Fruit fly (Drosophila melanogaster) whole organism, embryonic: ENCODE measurements around the gene CG42579.

Source experiments
- Atf3 ChIP-seq: fragments of 200-800 bp; sonication (Bioruptor generic); optimal IDR thresholded peaks from 3 replicates; lab custom pipeline; 2016; ENCODE audit warnings: missing biosample characterization, missing genetic modification characterization
- B-H1 ChIP-seq: fragments of 200-800 bp; sonication (Bioruptor generic); IDR thresholded peaks from 3 replicates; pipeline ENCODE4 v1.3.6; 2022; ENCODE audit warnings: missing biosample characterization, missing genetic modification characterization
- CG10959 ChIP-seq: fragments of 200-800 bp; sonication (Bioruptor generic); IDR thresholded peaks from 2 replicates; pipeline ENCODE4 v1.3.6; 2022; ENCODE audit warnings: missing biosample characterization, missing genetic modification characterization
- CG11093 ChIP-seq: fragments of 200-800 bp; sonication (Bioruptor generic); IDR thresholded peaks from 3 replicates; pipeline ENCODE4 v1.3.6; 2022; ENCODE audit warnings: missing biosample characterization, missing genetic modification characterization
- CG12071 ChIP-seq: fragments of 200-800 bp; sonication (Bioruptor generic); optimal IDR thresholded peaks from 3 replicates; lab custom pipeline; 2018; ENCODE audit warnings: missing biosample characterization, mild to moderate bottlenecking, missing genetic modification characterization
- CG12769 ChIP-seq: fragments of 200-800 bp; sonication (Bioruptor generic); optimal IDR thresholded peaks from 2 replicates; lab custom pipeline; 2019; ENCODE audit warnings: missing biosample characterization, mild to moderate bottlenecking, missing genetic modification characterization, moderate library complexity
- CG12942 ChIP-seq: fragments of 200-800 bp; sonication (Bioruptor generic); optimal IDR thresholded peaks from 3 replicates; lab custom pipeline; 2016; ENCODE audit warnings: missing biosample characterization, missing genetic modification characterization
- CG14014 ChIP-seq: fragments of 200-800 bp; sonication (Bioruptor generic); IDR thresholded peaks from 2 replicates; pipeline ENCODE4 v1.3.6; 2022; ENCODE audit warnings: missing biosample characterization, missing genetic modification characterization
- CG14441 ChIP-seq: fragments of 200-800 bp; sonication (Bioruptor generic); IDR thresholded peaks from 2 replicates; pipeline ENCODE4 v1.3.6; 2022; ENCODE audit warnings: missing biosample characterization, missing genetic modification characterization
- CG14965 ChIP-seq: fragments of 200-800 bp; sonication (Bioruptor generic); optimal IDR thresholded peaks from 2 replicates; lab custom pipeline; 2016; ENCODE audit warnings: missing biosample characterization, missing genetic modification characterization, borderline replicate concordance
- CG16779 ChIP-seq: fragments of 200-800 bp; sonication (Bioruptor generic); IDR thresholded peaks from 2 replicates; pipeline ENCODE4 v1.3.6; 2022; ENCODE audit warnings: missing biosample characterization, missing genetic modification characterization
- CG17328 ChIP-seq: fragments of 200-800 bp; sonication (Bioruptor generic); IDR thresholded peaks from 2 replicates; pipeline ENCODE4 v1.3.6; 2022; ENCODE audit warnings: missing biosample characterization, missing genetic modification characterization
- CG17359 ChIP-seq: fragments of 200-800 bp; sonication (Bioruptor generic); optimal IDR thresholded peaks from 3 replicates; lab custom pipeline; 2018; ENCODE audit warnings: missing biosample characterization, mild to moderate bottlenecking, missing genetic modification characterization, moderate library complexity
- CG17829 ChIP-seq: fragments of 200-800 bp; optimal IDR thresholded peaks from 2 replicates; lab custom pipeline; 2019; ENCODE audit warnings: missing biosample characterization, mild to moderate bottlenecking, missing genetic modification characterization, moderate library complexity
- CG3281 ChIP-seq: fragments of 200-800 bp; sonication (Bioruptor generic); optimal IDR thresholded peaks from 3 replicates; lab custom pipeline; 2017; ENCODE audit warnings: missing biosample characterization, mild to moderate bottlenecking, missing genetic modification characterization
- CG33557 ChIP-seq: fragments of 200-800 bp; sonication (Bioruptor generic); optimal IDR thresholded peaks from 2 replicates; lab custom pipeline; 2019; ENCODE audit warnings: missing biosample characterization, mild to moderate bottlenecking, missing genetic modification characterization, moderate library complexity
- CG34376 ChIP-seq: fragments of 200-800 bp; sonication (Bioruptor generic); optimal IDR thresholded peaks from 2 replicates; lab custom pipeline; 2018; ENCODE audit warnings: missing biosample characterization, mild to moderate bottlenecking, missing genetic modification characterization
- CG3847 ChIP-seq: fragments of 200-800 bp; sonication (Bioruptor generic); IDR thresholded peaks from 2 replicates; pipeline ENCODE4 v1.3.6; 2022; ENCODE audit warnings: missing biosample characterization, missing genetic modification characterization
- CG4282 ChIP-seq: fragments of 200-800 bp; sonication (Bioruptor generic); optimal IDR thresholded peaks from 2 replicates; lab custom pipeline; 2016; ENCODE audit warnings: missing biosample characterization, missing genetic modification characterization
- CG4404 ChIP-seq: fragments of 200-800 bp; sonication (Bioruptor generic); IDR thresholded peaks from 2 replicates; pipeline ENCODE4 v1.3.6; 2022; ENCODE audit warnings: missing biosample characterization, missing genetic modification characterization
- CG5245 ChIP-seq: fragments of 200-800 bp; sonication (Bioruptor generic); optimal IDR thresholded peaks from 3 replicates; lab custom pipeline; 2016; ENCODE audit warnings: missing biosample characterization, missing genetic modification characterization
- CG7786 ChIP-seq: fragments of 200-800 bp; sonication (Bioruptor generic); optimal IDR thresholded peaks from 2 replicates; lab custom pipeline; 2016; ENCODE audit warnings: missing biosample characterization, missing genetic modification characterization
- CG9817 ChIP-seq: fragments of 200-800 bp; sonication (Bioruptor generic); optimal IDR thresholded peaks from 2 replicates; lab custom pipeline; 2018; ENCODE audit warnings: missing biosample characterization, mild to moderate bottlenecking, missing genetic modification characterization, moderate library complexity
- Chrac-16 ChIP-seq: fragments of 200-800 bp; sonication (Bioruptor generic); optimal IDR thresholded peaks from 3 replicates; lab custom pipeline; 2016; ENCODE audit warnings: missing biosample characterization, missing genetic modification characterization
- Deaf1 ChIP-seq: fragments of 200-800 bp; optimal IDR thresholded peaks from 3 replicates; lab custom pipeline; 2019; ENCODE audit warnings: missing biosample characterization, mild to moderate bottlenecking, missing genetic modification characterization, moderate library complexity
- Fer2 ChIP-seq: fragments of 200-800 bp; sonication (Bioruptor generic); optimal IDR thresholded peaks from 2 replicates; lab custom pipeline; 2018; ENCODE audit warnings: missing biosample characterization, mild to moderate bottlenecking, missing genetic modification characterization, moderate library complexity
- Hr51 ChIP-seq, 2 experiments: fragments of 200-800 bp; sonication (Bioruptor generic); optimal IDR thresholded peaks; 2 replicates in 1 of 2; 3 replicates in 1 of 2; lab custom pipeline; 2016 to 2018; ENCODE audit warnings: missing biosample characterization in 2 of 2, missing genetic modification characterization in 2 of 2, mild to moderate bottlenecking in 1 of 2, moderate library complexity in 1 of 2
- Hsf ChIP-seq: fragments of 200-800 bp; sonication (Bioruptor generic); optimal IDR thresholded peaks from 3 replicates; lab custom pipeline; 2016; ENCODE audit warnings: missing biosample characterization, missing genetic modification characterization
- Kr ChIP-seq: fragments of 200-800 bp; sonication (Bioruptor generic); optimal IDR thresholded peaks from 2 replicates; lab custom pipeline; 2017; ENCODE audit warnings: missing biosample characterization, mild to moderate bottlenecking, missing genetic modification characterization
- MESR4 ChIP-seq: fragments of 200-800 bp; sonication (Bioruptor generic); optimal IDR thresholded peaks from 2 replicates; lab custom pipeline; 2018; ENCODE audit warnings: missing biosample characterization, mild to moderate bottlenecking, missing genetic modification characterization, moderate library complexity
- MTF-1 ChIP-seq: fragments of 200-800 bp; sonication (Bioruptor generic); optimal IDR thresholded peaks from 2 replicates; lab custom pipeline; 2018; ENCODE audit warnings: missing biosample characterization, mild to moderate bottlenecking, missing genetic modification characterization, borderline replicate concordance
- Mes4 ChIP-seq: fragments of 200-800 bp; sonication (Bioruptor generic); optimal IDR thresholded peaks from 2 replicates; lab custom pipeline; 2016; ENCODE audit warnings: missing biosample characterization, missing genetic modification characterization
- Oaz ChIP-seq: fragments of 200-800 bp; sonication (Bioruptor generic); IDR thresholded peaks from 2 replicates; pipeline ENCODE4 v1.3.6; 2022; ENCODE audit warnings: missing biosample characterization, missing genetic modification characterization
- Spps ChIP-seq: fragments of 200-800 bp; sonication (Bioruptor generic); optimal IDR thresholded peaks from 2 replicates; lab custom pipeline; 2018; ENCODE audit warnings: missing biosample characterization, mild to moderate bottlenecking, missing genetic modification characterization
- Taf1 ChIP-seq: fragments of 200-800 bp; sonication (Bioruptor generic); IDR thresholded peaks from 2 replicates; pipeline ENCODE4 v1.3.6; 2022; ENCODE audit warnings: missing biosample characterization, missing genetic modification characterization
- Tbp ChIP-seq: fragments of >200 bp; optimal IDR thresholded peaks from 2 replicates; lab custom pipeline; 2018; ENCODE audit warnings: missing biosample characterization, missing genetic modification characterization
- YL-1 ChIP-seq: fragments of 200-800 bp; sonication (Bioruptor generic); optimal IDR thresholded peaks from 3 replicates; lab custom pipeline; 2017; ENCODE audit warnings: missing biosample characterization, mild to moderate bottlenecking, missing genetic modification characterization
- ac ChIP-seq: fragments of 200-800 bp; sonication (Bioruptor generic); optimal IDR thresholded peaks from 3 replicates; lab custom pipeline; 2017; ENCODE audit warnings: missing biosample characterization, mild to moderate bottlenecking, missing genetic modification characterization
- bcd ChIP-seq: fragments of 200-800 bp; sonication (Bioruptor generic); optimal IDR thresholded peaks from 2 replicates; lab custom pipeline; 2017; ENCODE audit warnings: missing biosample characterization, mild to moderate bottlenecking, missing genetic modification characterization
- hb ChIP-seq: fragments of 200-800 bp; sonication (Bioruptor generic); IDR thresholded peaks from 3 replicates; pipeline ENCODE4 v1.3.6; 2022; ENCODE audit warnings: missing biosample characterization, missing genetic modification characterization; ENCODE audit not compliant: partially characterized antibody
- jing ChIP-seq: fragments of 200-800 bp; sonication (Bioruptor generic); optimal IDR thresholded peaks from 2 replicates; lab custom pipeline; 2018; ENCODE audit warnings: missing biosample characterization, mild to moderate bottlenecking, missing genetic modification characterization
- knrl ChIP-seq: fragments of 200-800 bp; sonication (Bioruptor generic); IDR thresholded peaks from 3 replicates; pipeline ENCODE4 v1.3.6; 2022; ENCODE audit warnings: missing biosample characterization, missing genetic modification characterization; ENCODE audit not compliant: partially characterized antibody
- mam ChIP-seq: fragments of 200-800 bp; sonication (Bioruptor generic); optimal IDR thresholded peaks from 3 replicates; lab custom pipeline; 2016; ENCODE audit warnings: missing biosample characterization, missing genetic modification characterization
- pzg ChIP-seq: fragments of 200-800 bp; sonication (Bioruptor generic); optimal IDR thresholded peaks from 3 replicates; lab custom pipeline; 2018; ENCODE audit warnings: missing biosample characterization, mild to moderate bottlenecking, missing genetic modification characterization, moderate library complexity
- ranshi ChIP-seq: fragments of 200-800 bp; sonication (Bioruptor generic); IDR thresholded peaks from 2 replicates; pipeline ENCODE4 v1.3.6; 2022; ENCODE audit warnings: missing biosample characterization, missing genetic modification characterization
- sug ChIP-seq: fragments of 200-800 bp; optimal IDR thresholded peaks from 2 replicates; lab custom pipeline; 2019; ENCODE audit warnings: missing biosample characterization, mild to moderate bottlenecking, missing genetic modification characterization, moderate library complexity
- tio ChIP-seq: fragments of 200-800 bp; sonication (Bioruptor generic); optimal IDR thresholded peaks from 2 replicates; lab custom pipeline; 2017; ENCODE audit warnings: missing biosample characterization, missing genetic modification characterization, inconsistent platforms
- tll ChIP-seq, 2 experiments: fragments of 200-800 bp in 1 of 2; fragments of >200 bp in 1 of 2; sonication (Bioruptor generic) in 1 of 2; optimal IDR thresholded peaks; 2 replicates each; lab custom pipeline; 2017 to 2019; ENCODE audit warnings: missing biosample characterization in 2 of 2, missing genetic modification characterization in 2 of 2, mild to moderate bottlenecking in 1 of 2, moderate library complexity in 1 of 2
- toy ChIP-seq: fragments of 200-800 bp; sonication (Bioruptor generic); IDR thresholded peaks from 2 replicates; pipeline ENCODE4 v1.3.6; 2022; ENCODE audit warnings: missing biosample characterization, missing genetic modification characterization
- unc-4 ChIP-seq: fragments of 200-800 bp; sonication (Bioruptor generic); IDR thresholded peaks from 2 replicates; pipeline ENCODE4 v1.3.6; 2022; ENCODE audit warnings: missing biosample characterization, missing genetic modification characterization; ENCODE audit not compliant: partially characterized antibody

CG42579 gene

dm6 chrX:20519696-20520373 lies 7.6 kb upstream of the CG42579 start (continued):
- TF ChIP-seq Hr51 (GFP tag; optimal IDR thresholded peaks at IDR 0.05; lab: Kevin White, UChicago) (peak in 1 of 2 experiments; percentile 53), ac (GFP tag; lab: Kevin White, UChicago) (no peak), CG33557 (no peak), CG7786 (GFP tag; lab: Kevin White, UChicago) (no peak), hb (GFP tag; lab: Robert Waterston, UW) (no peak), CG3281 (GFP tag; lab: Kevin White, UChicago) (no peak), bcd (GFP tag; lab: Kevin White, UChicago) (no peak), Hsf (GFP tag; lab: Kevin White, UChicago) (no peak), Tbp (no peak), Deaf1 (tag; lab: Kevin White, UChicago) (peak; percentile 7), CG5245 (no peak), CG14014 (GFP tag; lab: Robert Waterston, UW) (no peak), CG16779 (no peak), MTF-1 (GFP tag; lab: Kevin White, UChicago) (no peak), unc-4 (no peak), Oaz (GFP tag; lab: Robert Waterston, UW) (no peak), MESR4 (no peak), CG11093 (GFP tag; lab: Robert Waterston, UW) (no peak), CG14965 (GFP tag; lab: Kevin White, UChicago) (no peak), ranshi (GFP tag; lab: Robert Waterston, UW) (no peak), CG4282 (GFP tag; lab: Kevin White, UChicago) (no peak), mam (GFP tag; lab: Kevin White, UChicago) (no peak), Fer2 (tag; lab: Kevin White, UChicago) (no peak), CG4404 (no peak), Atf3 (GFP tag; lab: Kevin White, UChicago) (no peak), CG10959 (no peak), CG14441 (GFP tag; lab: Robert Waterston, UW) (no peak), sug (tag; lab: Kevin White, UChicago) (no peak), CG12071 (GFP tag; lab: Kevin White, UChicago) (no peak), CG12942 (GFP tag; lab: Kevin White, UChicago) (no peak), pzg (no peak), CG17829 (tag; lab: Kevin White, UChicago) (no peak), B-H1 (GFP tag; lab: Robert Waterston, UW) (no peak), YL-1 (GFP tag; lab: Kevin White, UChicago) (no peak), Kr (GFP tag; lab: Kevin White, UChicago) (no peak), Taf1 (GFP tag; lab: Robert Waterston, UW) (no peak), CG34376 (GFP tag; lab: Kevin White, UChicago) (no peak), knrl (GFP tag; lab: Robert Waterston, UW) (no peak), CG12769 (tag; lab: Kevin White, UChicago) (peak; percentile 36), Spps (tag; lab: Kevin White, UChicago) (no peak), CG17359 (no peak), Chrac-16 (GFP tag; lab: Kevin White, UChicago) (no peak), jing (no peak), CG17328 (no peak), CG9817 (tag; lab: Kevin White, UChicago) (no peak), toy (GFP tag; lab: Robert Waterston, UW) (no peak), Mes4 (GFP tag; lab: Kevin White, UChicago) (no peak), tio (no peak), CG3847 (no peak), tll (GFP tag; optimal IDR thresholded peaks at IDR 0.05; lab: Kevin White, UChicago) (no peak)
